Worm (Caenorhabditis elegans) whole organism, midembryonic: ENCODE results near the gene Y43F8C.11.

Experiments
- T22C8.4 ChIP-seq: fragments of 200-800 bp; sonication (Bioruptor generic); IDR thresholded peaks from 2 replicates; pipeline ENCODE4 v1.3.6; 2022; ENCODE audit warnings: missing genetic modification characterization, missing compliant biosample characterization
- cog-1 ChIP-seq: sonication (generic microtip); optimal IDR thresholded peaks from 2 replicates; lab custom pipeline; 2016; ENCODE audit warnings: missing genetic modification characterization, missing compliant biosample characterization
- flt-1 ChIP-seq: fragments of 200-800 bp; sonication (Bioruptor generic); IDR thresholded peaks from 2 replicates; pipeline ENCODE4 v1.3.6; 2022; ENCODE audit warnings: missing genetic modification characterization, missing compliant biosample characterization
- klf-2 ChIP-seq: fragments of 200-800 bp; sonication (Bioruptor generic); conservative IDR thresholded peaks from 2 replicates; pipeline ENCODE4 v1.3.6; 2022; ENCODE audit warnings: missing genetic modification reagents, missing genetic modification characterization, missing compliant biosample characterization
- med-1 ChIP-seq: sonication (generic microtip); optimal IDR thresholded peaks from 2 replicates; lab custom pipeline; 2017; ENCODE audit warnings: missing genetic modification characterization, mild to moderate bottlenecking, missing compliant biosample characterization, antibody characterized with exemption, missing genetic modification reagents; ENCODE audit not compliant: insufficient read depth
- ref-1 ChIP-seq: fragments of 200-800 bp; sonication (Bioruptor generic); conservative IDR thresholded peaks from 2 replicates; pipeline ENCODE4 v1.3.6; 2022; ENCODE audit warnings: missing genetic modification reagents, missing genetic modification characterization, missing compliant biosample characterization
- tab-1 ChIP-seq: fragments of 200-800 bp; sonication (Bioruptor generic); IDR thresholded peaks from 2 replicates; pipeline ENCODE4 v1.3.6; 2022; ENCODE audit warnings: missing genetic modification characterization, missing compliant biosample characterization
- ztf-29 ChIP-seq: fragments of 200-800 bp; sonication (Bioruptor generic); IDR thresholded peaks from 2 replicates; pipeline ENCODE4 v1.3.6; 2022; ENCODE audit warnings: missing genetic modification reagents, missing genetic modification characterization, missing compliant biosample characterization

DNA sequence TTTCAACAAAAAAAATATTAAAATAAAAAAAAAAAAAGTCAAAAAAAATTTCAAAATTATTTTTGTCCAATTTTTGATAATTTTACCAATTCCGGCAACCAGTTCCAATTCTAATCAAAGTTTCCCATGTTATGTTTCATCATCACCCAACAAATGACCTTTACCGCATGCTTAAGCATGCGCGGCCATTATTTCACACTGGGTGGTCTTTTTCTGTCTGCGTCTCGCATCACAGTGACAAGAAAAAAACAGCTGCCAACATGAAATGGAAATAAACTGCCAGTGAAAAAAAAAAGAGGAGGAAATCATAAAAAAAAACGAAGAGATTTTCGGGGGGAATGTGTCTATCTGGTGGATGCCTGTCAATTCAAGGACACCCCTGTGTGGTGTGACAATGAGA lies 3.8 kb upstream of the Y43F8C.11 start:
- TF ChIP-seq cog-1 (tag; lab: Kevin White, UChicago) (no peak), ref-1 (GFP tag; lab: Robert Waterston, UW) (no peak), flt-1 (no peak), T22C8.4 (GFP tag; lab: Robert Waterston, UW) (no peak), tab-1 (no peak), klf-2 (no peak), med-1 (GFP tag; lab: Kevin White, UChicago) (no peak), ztf-29 (GFP tag; lab: Robert Waterston, UW) (peak; percentile 85; the same call in 1 of the 2 replicates)
